Worm (Caenorhabditis elegans) whole organism, L1 larva: ENCODE results near the gene C45B11.2.

ENCODE experiments used
- ama-1 ChIP-seq: fragments of 150-350 bp; optimal IDR thresholded peaks from 2 replicates; lab custom pipeline; 2014
- ceh-88 ChIP-seq: fragments of 200-800 bp; sonication (Bioruptor generic); IDR thresholded peaks from 2 replicates; pipeline ENCODE4 v1.3.6; 2022; ENCODE audit warnings: missing genetic modification characterization, missing compliant biosample characterization
- dpl-1 ChIP-seq, 3 experiments: fragments of 150-350 bp in 2 of 3; sonication (generic microtip) in 1 of 3; optimal IDR thresholded peaks; 2 replicates each; lab custom pipeline; 2014 to 2017; ENCODE audit warnings: missing biosample characterization in 3 of 3, missing genetic modification characterization in 3 of 3, missing genetic modification reagents in 3 of 3
- lin-15B ChIP-seq: fragments of 150-350 bp; sonication (generic microtip); optimal IDR thresholded peaks from 3 replicates; lab custom pipeline; 2014; ENCODE audit warnings: missing biosample characterization, missing genetic modification characterization
- nhr-28 ChIP-seq: fragments of 150-350 bp; optimal IDR thresholded peaks from 2 replicates; lab custom pipeline; 2014; ENCODE audit warnings: missing biosample characterization, missing genetic modification characterization
- nhr-76 ChIP-seq: sonication (generic microtip); optimal IDR thresholded peaks from 2 replicates; lab custom pipeline; 2017; ENCODE audit warnings: missing biosample characterization, missing genetic modification characterization
- pqm-1 ChIP-seq: sonication (generic microtip); optimal IDR thresholded peaks from 3 replicates; lab custom pipeline; 2017; ENCODE audit warnings: missing biosample characterization, missing genetic modification characterization
- sptf-1 ChIP-seq: fragments of 150-350 bp; optimal IDR thresholded peaks from 2 replicates; lab custom pipeline; 2014; ENCODE audit warnings: missing biosample characterization, missing genetic modification characterization
- unc-130 ChIP-seq: fragments of 150-350 bp; optimal IDR thresholded peaks from 2 replicates; lab custom pipeline; 2017; ENCODE audit warnings: missing biosample characterization, missing genetic modification characterization, inconsistent platforms
- unc-62 ChIP-seq: fragments of 150-350 bp; optimal IDR thresholded peaks from 2 replicates; lab custom pipeline; 2014; ENCODE audit warnings: missing biosample characterization, missing genetic modification reagents, missing genetic modification characterization
- unc-86 ChIP-seq: sonication (generic microtip); optimal IDR thresholded peaks from 2 replicates; lab custom pipeline; 2016; ENCODE audit warnings: missing genetic modification characterization, missing compliant biosample characterization
- ztf-11 ChIP-seq, 2 experiments: sonication (generic microtip); optimal IDR thresholded peaks; 2 replicates each; lab custom pipeline; 2016 to 2017; ENCODE audit warnings: missing genetic modification characterization in 2 of 2, missing biosample characterization in 1 of 2, missing compliant biosample characterization in 1 of 2

ce11 chrV:11071453-11071852, 28.9 kb downstream of the C45B11.2 start:
- no peak for TF ChIP-seq lin-15B (tag; lab: Kevin White, UChicago)
- TF ChIP-seq ama-1 (lab: Kevin White, UChicago), result no peak
- TF ChIP-seq nhr-28 (tag; lab: Kevin White, UChicago), result no peak
- no peak for TF ChIP-seq dpl-1 (GFP tag; optimal IDR thresholded peaks at IDR 0.05; lab: Kevin White, UChicago)
- TF ChIP-seq sptf-1 (tag; lab: Kevin White, UChicago), result no peak
- TF ChIP-seq unc-130 (tag; lab: Kevin White, UChicago), result no peak
- no peak for TF ChIP-seq unc-62 (GFP tag; lab: Kevin White, UChicago)
- TF ChIP-seq unc-86 (tag; lab: Kevin White, UChicago), result no peak
- TF ChIP-seq ceh-88 (GFP tag; lab: Robert Waterston, UW), result no peak
- TF ChIP-seq nhr-76 (tag; lab: Kevin White, UChicago), result no peak
- no peak for TF ChIP-seq pqm-1
- TF ChIP-seq ztf-11 (tag; optimal IDR thresholded peaks at IDR 0.05; lab: Kevin White, UChicago), result no peak
